Worm (Caenorhabditis elegans) whole organism, L3 larva: ENCODE data around the gene slcf-1.

Experiments
- R02D3.7 ChIP-seq: fragments of 150-350 bp; optimal IDR thresholded peaks from 2 replicates; lab custom pipeline; 2014; ENCODE audit warnings: missing biosample characterization, missing genetic modification characterization
- ZK546.5 ChIP-seq: sonication (generic microtip); optimal IDR thresholded peaks from 2 replicates; lab custom pipeline; 2017; ENCODE audit warnings: missing biosample characterization, missing genetic modification characterization
- aly-2 ChIP-seq: fragments of 150-350 bp; optimal IDR thresholded peaks from 2 replicates; lab custom pipeline; 2014; ENCODE audit warnings: missing biosample characterization, missing genetic modification characterization
- ceh-16 ChIP-seq: sonication (generic microtip); optimal IDR thresholded peaks from 2 replicates; lab custom pipeline; 2017; ENCODE audit warnings: missing biosample characterization, missing genetic modification characterization
- ceh-9 ChIP-seq: sonication (generic microtip); optimal IDR thresholded peaks from 2 replicates; lab custom pipeline; 2018; ENCODE audit warnings: missing biosample characterization, missing genetic modification characterization
- egl-27 ChIP-seq: sonication (generic microtip); optimal IDR thresholded peaks from 4 replicates; lab custom pipeline; 2017; ENCODE audit warnings: missing biosample characterization, missing genetic modification reagents, missing genetic modification characterization
- egl-5 ChIP-seq: fragments of 150-350 bp; optimal IDR thresholded peaks from 2 replicates; lab custom pipeline; 2017; ENCODE audit warnings: missing biosample characterization, missing genetic modification reagents, missing genetic modification characterization, inconsistent platforms
- elt-1 ChIP-seq: fragments of 150-350 bp; optimal IDR thresholded peaks from 2 replicates; lab custom pipeline; 2014; ENCODE audit warnings: missing biosample characterization, missing genetic modification characterization
- elt-2 ChIP-seq: sonication (generic microtip); optimal IDR thresholded peaks from 2 replicates; lab custom pipeline; 2016; ENCODE audit warnings: missing genetic modification reagents, mild to moderate bottlenecking, missing genetic modification characterization, missing compliant biosample characterization
- elt-3 ChIP-seq, 3 experiments: fragments of 150-350 bp in 1 of 3; sonication (generic microtip) in 2 of 3; optimal IDR thresholded peaks; 2 replicates in 2 of 3; 4 replicates in 1 of 3; lab custom pipeline; 2014 to 2017; ENCODE audit warnings: missing biosample characterization in 3 of 3, missing genetic modification characterization in 3 of 3
- eor-1 ChIP-seq, 2 experiments: fragments of 150-350 bp; optimal IDR thresholded peaks; 2 replicates each; lab custom pipeline; 2014 to 2018; ENCODE audit warnings: missing biosample characterization in 2 of 2, missing genetic modification characterization in 2 of 2
- fkh-2 ChIP-seq: fragments of 150-350 bp; optimal IDR thresholded peaks from 2 replicates; lab custom pipeline; 2014; ENCODE audit warnings: missing biosample characterization, missing genetic modification reagents, missing genetic modification characterization
- fos-1 ChIP-seq: fragments of 150-350 bp; optimal IDR thresholded peaks from 2 replicates; lab custom pipeline; 2014; ENCODE audit warnings: missing biosample characterization, missing genetic modification characterization
- jun-1 ChIP-seq: fragments of 150-350 bp; optimal IDR thresholded peaks from 2 replicates; lab custom pipeline; 2014; ENCODE audit warnings: missing biosample characterization, missing genetic modification reagents, missing genetic modification characterization
- lin-15B ChIP-seq: fragments of 150-350 bp; optimal IDR thresholded peaks from 2 replicates; lab custom pipeline; 2014; ENCODE audit warnings: missing biosample characterization, missing genetic modification characterization
- lin-39 ChIP-seq: fragments of 150-350 bp; optimal IDR thresholded peaks from 2 replicates; lab custom pipeline; 2018; ENCODE audit warnings: missing biosample characterization, missing genetic modification reagents, missing genetic modification characterization
- lsy-12 ChIP-seq: sonication (generic microtip); optimal IDR thresholded peaks from 2 replicates; lab custom pipeline; 2016; ENCODE audit warnings: mild to moderate bottlenecking, missing genetic modification characterization, missing compliant biosample characterization
- nfya-1 ChIP-seq: sonication (generic microtip); optimal IDR thresholded peaks from 2 replicates; lab custom pipeline; 2017; ENCODE audit warnings: missing genetic modification characterization, mild to moderate bottlenecking, missing compliant biosample characterization, antibody characterized with exemption, moderate library complexity; ENCODE audit not compliant: insufficient read depth
- nhr-11 ChIP-seq: fragments of 150-350 bp; optimal IDR thresholded peaks from 2 replicates; lab custom pipeline; 2014; ENCODE audit warnings: missing biosample characterization, missing genetic modification characterization
- nhr-12 ChIP-seq: fragments of 150-350 bp; optimal IDR thresholded peaks from 2 replicates; lab custom pipeline; 2014; ENCODE audit warnings: missing biosample characterization, missing genetic modification characterization
- nhr-23 ChIP-seq: fragments of 150-350 bp; optimal IDR thresholded peaks from 2 replicates; lab custom pipeline; 2014; ENCODE audit warnings: missing biosample characterization, missing genetic modification reagents, missing genetic modification characterization
- nhr-25 ChIP-seq: sonication (generic microtip); optimal IDR thresholded peaks from 2 replicates; lab custom pipeline; 2017; ENCODE audit warnings: missing biosample characterization, missing genetic modification characterization
- nhr-43 ChIP-seq: sonication (generic microtip); optimal IDR thresholded peaks from 2 replicates; lab custom pipeline; 2016; ENCODE audit warnings: mild to moderate bottlenecking, missing genetic modification characterization, missing compliant biosample characterization; ENCODE audit not compliant: poor library complexity, severe bottlenecking
- nhr-76 ChIP-seq: fragments of 150-350 bp; sonication (generic microtip); optimal IDR thresholded peaks from 5 replicates; lab custom pipeline; 2014; ENCODE audit warnings: missing biosample characterization, missing genetic modification characterization
- nhr-77 ChIP-seq: fragments of 150-350 bp; optimal IDR thresholded peaks from 2 replicates; lab custom pipeline; 2014; ENCODE audit warnings: missing biosample characterization, missing genetic modification characterization
- pha-4 ChIP-seq: fragments of 150-350 bp; optimal IDR thresholded peaks from 2 replicates; lab custom pipeline; 2014; ENCODE audit warnings: missing biosample characterization, missing genetic modification reagents, missing genetic modification characterization
- pqm-1 ChIP-seq: fragments of 150-350 bp; optimal IDR thresholded peaks from 2 replicates; lab custom pipeline; 2017; ENCODE audit warnings: missing biosample characterization, missing genetic modification characterization, inconsistent platforms
- skn-1 ChIP-seq: fragments of 150-350 bp; optimal IDR thresholded peaks from 2 replicates; lab custom pipeline; 2014; ENCODE audit warnings: missing biosample characterization, missing genetic modification characterization
- snpc-4 ChIP-seq: fragments of 150-350 bp; optimal IDR thresholded peaks from 2 replicates; lab custom pipeline; 2014; ENCODE audit warnings: missing biosample characterization, missing genetic modification characterization
- tbx-2 ChIP-seq: sonication (generic microtip); optimal IDR thresholded peaks from 2 replicates; lab custom pipeline; 2016; ENCODE audit warnings: mild to moderate bottlenecking, missing genetic modification characterization, missing compliant biosample characterization
- unc-39 ChIP-seq: sonication (generic microtip); optimal IDR thresholded peaks from 4 replicates; lab custom pipeline; 2017; ENCODE audit warnings: missing biosample characterization, missing genetic modification characterization
- unc-62 ChIP-seq: fragments of 150-350 bp; sonication (generic microtip); optimal IDR thresholded peaks from 4 replicates; lab custom pipeline; 2014; ENCODE audit warnings: missing biosample characterization, missing genetic modification reagents, missing genetic modification characterization
- zag-1 ChIP-seq: fragments of 150-350 bp; optimal IDR thresholded peaks from 2 replicates; lab custom pipeline; 2014; ENCODE audit warnings: missing biosample characterization, missing genetic modification characterization
- ztf-4 ChIP-seq: fragments of 150-350 bp; optimal IDR thresholded peaks from 2 replicates; lab custom pipeline; 2014; ENCODE audit warnings: missing biosample characterization, missing genetic modification characterization

The slcf-1 gene

DNA sequence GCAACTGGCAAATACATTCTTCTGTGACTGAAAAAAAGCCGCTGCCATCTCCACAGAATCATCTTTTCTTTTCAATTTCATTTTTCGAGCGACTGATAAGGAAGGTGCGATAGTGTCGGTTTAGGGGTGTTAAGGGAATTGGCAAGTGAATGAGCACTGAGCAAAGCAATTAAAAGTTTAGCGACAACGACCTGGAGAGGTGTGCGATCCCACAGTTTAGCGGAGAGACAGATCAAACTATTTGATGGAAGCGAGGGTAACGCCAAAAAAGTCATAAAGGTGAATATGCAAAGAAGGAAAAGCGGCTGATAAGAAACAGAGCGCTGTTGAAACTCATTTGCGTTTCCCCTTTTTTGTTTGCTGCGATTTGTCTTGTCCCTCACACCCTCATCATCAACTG is at the start of gene slcf-1, which contains the start of gene F14F3.5:
Gene slcf-1 (plus strand): TSS at position 302 of the 400 bp plus-strand sequence.
Gene F14F3.5 (minus strand): TSS at position 234 of the 400 bp plus-strand sequence.
- TF ChIP-seq lin-39 (tag; lab: Kevin White, UChicago) (no peak), elt-2 (tag; lab: Kevin White, UChicago) (peak; percentile 83), pqm-1 (tag; lab: Kevin White, UChicago) (peak; percentile 53)
- TF ChIP-seq, all 47 proteins: peak for 2

DNA sequence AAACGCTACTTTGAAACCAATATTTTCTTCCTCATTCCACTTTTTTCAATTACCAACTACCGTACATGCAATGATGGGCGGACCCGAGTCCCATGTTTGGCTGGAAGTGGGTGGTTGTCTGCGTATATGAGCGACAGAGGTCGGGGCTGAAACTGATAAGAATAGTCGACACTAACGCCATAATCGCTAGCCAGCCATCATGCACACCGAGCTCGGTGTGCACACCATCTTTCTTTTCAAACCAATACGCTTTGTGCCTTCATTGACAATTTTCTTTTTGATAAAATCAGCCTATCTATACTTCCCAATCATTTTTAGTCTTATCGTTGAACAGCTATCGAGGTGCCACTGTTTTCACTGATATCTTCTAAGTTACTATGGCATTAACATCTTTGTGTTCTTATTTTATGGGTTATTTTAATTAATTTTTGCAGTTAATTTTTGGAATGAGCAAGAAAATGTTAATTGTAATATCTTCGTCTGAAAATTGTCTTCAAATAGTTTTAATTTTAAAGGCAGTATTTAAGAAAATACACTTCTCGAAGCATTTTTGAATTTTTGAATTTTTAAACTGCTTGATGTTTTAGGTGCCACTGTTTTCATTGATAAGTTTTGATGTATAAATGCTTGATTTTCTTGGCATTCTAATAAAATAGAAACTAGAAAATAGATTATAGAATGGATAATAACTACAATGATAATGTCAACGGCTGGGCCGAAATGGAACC is 48.4 kb upstream of the slcf-1 start, which contains the start of gene elt-2:
Gene elt-2 (plus strand): TSS at position 678 of the 728 bp plus-strand sequence.
- TF ChIP-seq pha-4 (tag; lab: Kevin White, UChicago) (peak; percentile 2), pqm-1 (tag; lab: Kevin White, UChicago) (peak; percentile 96), nfya-1 (peak; percentile 78), egl-27 (tag; lab: Kevin White, UChicago) (no peak), lsy-12 (tag; lab: Kevin White, UChicago) (peak; percentile 41), nhr-23 (tag; lab: Kevin White, UChicago) (no peak), nhr-76 (tag; lab: Kevin White, UChicago) (no peak), fkh-2 (no peak), nhr-25 (tag; lab: Kevin White, UChicago) (no peak), jun-1 (tag; lab: Kevin White, UChicago) (peak; percentile 95), ceh-9 (tag; lab: Kevin White, UChicago) (no peak), elt-3 (tag; optimal IDR thresholded peaks at IDR 0.05; lab: Kevin White, UChicago) (no peak), tbx-2 (tag; lab: Kevin White, UChicago) (no peak), elt-1 (no peak), nhr-11 (tag; lab: Kevin White, UChicago) (no peak), unc-62 (GFP tag; lab: Kevin White, UChicago) (no peak), nhr-43 (tag; lab: Kevin White, UChicago) (no peak)

DNA sequence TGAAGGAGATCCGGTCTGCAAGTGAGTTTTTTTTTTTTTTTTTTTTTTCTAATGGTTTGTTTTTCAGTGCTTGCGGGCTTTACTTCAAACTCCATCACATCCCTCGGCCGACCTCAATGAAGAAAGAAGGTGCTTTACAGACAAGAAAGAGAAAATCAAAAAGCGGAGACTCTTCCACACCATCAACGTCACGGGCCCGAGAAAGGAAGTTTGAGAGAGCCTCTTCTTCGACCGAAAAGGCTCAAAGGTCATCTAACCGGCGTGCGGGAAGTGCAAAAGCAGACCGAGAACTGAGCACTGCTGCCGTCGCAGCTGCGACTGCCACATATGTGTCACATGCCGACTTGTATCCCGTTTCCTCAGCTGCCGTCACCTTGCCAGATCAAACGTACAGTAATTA is 46.8 kb upstream of the slcf-1 start:
- TF ChIP-seq egl-5 (tag; lab: Kevin White, UChicago), result no peak
- no peak for TF ChIP-seq snpc-4
- TF ChIP-seq ZK546.5 (tag; lab: Kevin White, UChicago), result no peak
- no peak for TF ChIP-seq R02D3.7 (tag; lab: Kevin White, UChicago)
- no peak for TF ChIP-seq tbx-2 (tag; lab: Kevin White, UChicago)
- no peak for TF ChIP-seq nhr-12 (tag; lab: Kevin White, UChicago)
- TF ChIP-seq nhr-77, result no peak
- TF ChIP-seq unc-39, result no peak

DNA sequence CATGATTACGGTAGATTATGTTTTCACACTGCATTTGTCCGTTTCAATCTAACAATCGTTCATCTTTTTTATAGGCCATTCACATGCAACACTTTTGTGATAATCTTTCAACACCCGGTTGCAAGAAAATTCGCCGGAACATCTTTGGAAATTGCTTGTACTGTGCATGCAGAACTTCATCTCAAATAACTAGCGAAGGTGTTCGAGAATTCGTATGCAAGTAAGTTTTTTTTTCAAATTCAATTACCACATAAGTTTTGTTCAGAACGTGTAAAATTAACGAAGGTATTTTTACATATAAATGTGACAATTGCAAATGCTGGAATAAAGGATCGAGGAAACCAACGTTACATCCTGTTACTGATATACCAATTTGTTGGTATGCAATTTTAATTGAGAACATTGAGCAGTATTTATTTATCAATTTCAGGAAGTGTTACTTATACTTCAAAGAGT is 43.8 kb upstream of the slcf-1 start, which contains the start of gene C33D3.3:
Gene C33D3.3 (plus strand): TSS at position 51 of the 456 bp plus-strand sequence.
- TF ChIP-seq ZK546.5 (tag; lab: Kevin White, UChicago) (no peak), nhr-12 (tag; lab: Kevin White, UChicago) (no peak), aly-2 (tag; lab: Kevin White, UChicago) (no peak), lin-39 (tag; lab: Kevin White, UChicago) (no peak), pqm-1 (tag; lab: Kevin White, UChicago) (no peak), fos-1 (no peak), nhr-11 (tag; lab: Kevin White, UChicago) (no peak), zag-1 (tag; lab: Kevin White, UChicago) (no peak), pha-4 (tag; lab: Kevin White, UChicago) (no peak), nhr-23 (tag; lab: Kevin White, UChicago) (no peak), lin-15B (tag; lab: Kevin White, UChicago) (no peak), ceh-16 (tag; lab: Kevin White, UChicago) (no peak), eor-1 (tag; optimal IDR thresholded peaks at IDR 0.05; lab: Kevin White, UChicago) (no peak), nhr-25 (tag; lab: Kevin White, UChicago) (no peak), ztf-4 (tag; lab: Kevin White, UChicago) (no peak), skn-1 (tag; lab: Kevin White, UChicago) (no peak), lsy-12 (tag; lab: Kevin White, UChicago) (no peak), elt-2 (tag; lab: Kevin White, UChicago) (no peak), R02D3.7 (tag; lab: Kevin White, UChicago) (no peak)
